Fruit fly (Drosophila melanogaster) whole organism, wandering third instar larva: ENCODE results near the gene brat.

Experiments
- Abd-B ChIP-seq: fragments of >200 bp; optimal IDR thresholded peaks from 2 replicates; lab custom pipeline; 2017; ENCODE audit warnings: missing biosample characterization, missing genetic modification characterization
- CG32264 ChIP-seq: fragments of 200-800 bp; sonication (Bioruptor generic); optimal IDR thresholded peaks from 2 replicates; lab custom pipeline; 2016; ENCODE audit warnings: missing biosample characterization, missing genetic modification characterization
- CG9705 ChIP-seq: fragments of 200-800 bp; sonication (Bioruptor generic); optimal IDR thresholded peaks from 2 replicates; lab custom pipeline; 2018; ENCODE audit warnings: missing biosample characterization, mild to moderate bottlenecking, missing genetic modification characterization
- CrebA ChIP-seq: fragments of 200-800 bp; sonication (Bioruptor generic); optimal IDR thresholded peaks from 2 replicates; lab custom pipeline; 2016; ENCODE audit warnings: missing biosample characterization, mild to moderate bottlenecking, missing genetic modification characterization, borderline replicate concordance
- Dfd ChIP-seq: fragments of >200 bp; optimal IDR thresholded peaks from 2 replicates; lab custom pipeline; 2017; ENCODE audit warnings: missing biosample characterization, missing genetic modification characterization
- Dif ChIP-seq: fragments of 200-275, 200-300 bp; sonication (Bioruptor generic); optimal IDR thresholded peaks from 2 replicates; lab custom pipeline; 2018; ENCODE audit warnings: missing biosample characterization, missing genetic modification characterization; ENCODE audit not compliant: partially characterized antibody
- GATAd ChIP-seq: sonication (Bioruptor generic); optimal IDR thresholded peaks from 2 replicates; lab custom pipeline; 2016; ENCODE audit warnings: missing biosample characterization, missing genetic modification characterization
- HLH106 ChIP-seq: fragments of 200-800 bp; optimal IDR thresholded peaks from 3 replicates; lab custom pipeline; 2019; ENCODE audit warnings: missing biosample characterization, mild to moderate bottlenecking, missing genetic modification characterization, moderate library complexity
- Hnf4 ChIP-seq: fragments of 200-800 bp; sonication (Bioruptor generic); optimal IDR thresholded peaks from 2 replicates; lab custom pipeline; 2016; ENCODE audit warnings: missing biosample characterization, mild to moderate bottlenecking, missing genetic modification characterization
- Hr78 ChIP-seq: fragments of >200 bp; optimal IDR thresholded peaks from 2 replicates; lab custom pipeline; 2017; ENCODE audit warnings: missing biosample characterization, missing genetic modification characterization
- Hr83 ChIP-seq: fragments of 200-300 bp; sonication (Bioruptor generic); optimal IDR thresholded peaks from 2 replicates; lab custom pipeline; 2016; ENCODE audit warnings: missing biosample characterization, mild to moderate bottlenecking, missing genetic modification characterization, moderate library complexity; ENCODE audit not compliant: poor library complexity, severe bottlenecking
- Jra ChIP-seq: sonication (Bioruptor generic); optimal IDR thresholded peaks from 2 replicates; lab custom pipeline; 2016; ENCODE audit warnings: missing biosample characterization, missing genetic modification characterization
- Mio ChIP-seq: sonication (Bioruptor generic); optimal IDR thresholded peaks from 2 replicates; lab custom pipeline; 2016; ENCODE audit warnings: missing biosample characterization, missing genetic modification characterization
- Myc ChIP-seq: fragments of >200 bp; optimal IDR thresholded peaks from 2 replicates; lab custom pipeline; 2017
- N ChIP-seq: fragments of >200 bp; optimal IDR thresholded peaks from 2 replicates; lab custom pipeline; 2018; ENCODE audit warnings: missing biosample characterization, missing external identifiers, missing genetic modification characterization
- OdsH ChIP-seq: fragments of 200-800 bp; sonication (Bioruptor generic); optimal IDR thresholded peaks from 2 replicates; lab custom pipeline; 2016; ENCODE audit warnings: missing biosample characterization, mild to moderate bottlenecking, missing genetic modification characterization
- Rel ChIP-seq, 2 experiments: fragments of 200-800 bp; sonication (Bioruptor generic) in 1 of 2; optimal IDR thresholded peaks; 2 replicates in 1 of 2; 3 replicates in 1 of 2; lab custom pipeline; 2016 to 2019; ENCODE audit warnings: mild to moderate bottlenecking in 2 of 2, missing biosample characterization in 2 of 2, missing genetic modification characterization in 2 of 2, moderate library complexity in 1 of 2
- Sp1 ChIP-seq: fragments of 200-800 bp; sonication (Bioruptor generic); optimal IDR thresholded peaks from 3 replicates; lab custom pipeline; 2019; ENCODE audit warnings: missing biosample characterization, mild to moderate bottlenecking, missing genetic modification characterization, moderate library complexity
- Vsx2 ChIP-seq: fragments of 200-300, 225-300 bp; sonication (Bioruptor generic); optimal IDR thresholded peaks from 2 replicates; lab custom pipeline; 2018; ENCODE audit warnings: missing biosample characterization, missing genetic modification characterization; ENCODE audit not compliant: partially characterized antibody
- br ChIP-seq: fragments of 200-800 bp; sonication (Bioruptor generic); optimal IDR thresholded peaks from 2 replicates; lab custom pipeline; 2016; ENCODE audit warnings: missing biosample characterization, missing genetic modification characterization
- brk ChIP-seq: fragments of 200-800 bp; sonication (Bioruptor generic); optimal IDR thresholded peaks from 2 replicates; lab custom pipeline; 2016; ENCODE audit warnings: missing biosample characterization, mild to moderate bottlenecking, missing genetic modification characterization
- dl ChIP-seq, 2 experiments: fragments of 175-275, 200-275 bp in 1 of 2; fragments of 200-275 bp in 1 of 2; sonication (Bioruptor generic); optimal IDR thresholded peaks; lab custom pipeline; 2018; ENCODE audit warnings: mild to moderate bottlenecking in 2 of 2, missing biosample characterization in 2 of 2, missing genetic modification characterization in 2 of 2, moderate library complexity in 2 of 2; ENCODE audit not compliant: partially characterized antibody in 2 of 2, insufficient read depth in 1 of 2
- dmrt93B ChIP-seq: fragments of 200-800 bp; sonication (Bioruptor generic); optimal IDR thresholded peaks from 2 replicates; lab custom pipeline; 2018; ENCODE audit warnings: missing biosample characterization, mild to moderate bottlenecking, missing genetic modification characterization
- dsf ChIP-seq: sonication (Bioruptor generic); optimal IDR thresholded peaks from 2 replicates; lab custom pipeline; 2016; ENCODE audit warnings: missing biosample characterization, missing genetic modification characterization, borderline replicate concordance
- ey ChIP-seq: fragments of 200-800 bp; sonication (Bioruptor generic); optimal IDR thresholded peaks from 2 replicates; lab custom pipeline; 2016; ENCODE audit warnings: missing biosample characterization, missing genetic modification characterization
- foxo ChIP-seq, 2 experiments: fragments of 200-800 bp; sonication (Bioruptor generic); optimal IDR thresholded peaks; 2 replicates in 1 of 2; 3 replicates in 1 of 2; lab custom pipeline; 2016 to 2017; ENCODE audit warnings: missing biosample characterization in 2 of 2, missing genetic modification characterization in 2 of 2
- fru ChIP-seq: fragments of 200-800 bp; sonication (Bioruptor generic); optimal IDR thresholded peaks from 3 replicates; lab custom pipeline; 2016; ENCODE audit warnings: missing biosample characterization, mild to moderate bottlenecking, missing genetic modification characterization
- h ChIP-seq: fragments of 200-800 bp; sonication (Bioruptor generic); optimal IDR thresholded peaks from 3 replicates; lab custom pipeline; 2016; ENCODE audit warnings: missing biosample characterization, mild to moderate bottlenecking, missing genetic modification characterization
- jim ChIP-seq: fragments of 175-275, 200-325 bp; sonication (Bioruptor generic); optimal IDR thresholded peaks from 2 replicates; lab custom pipeline; 2016; ENCODE audit warnings: missing biosample characterization, mild to moderate bottlenecking, missing genetic modification characterization
- lola ChIP-seq: fragments of >200 bp; optimal IDR thresholded peaks from 2 replicates; lab custom pipeline; 2017; ENCODE audit warnings: missing biosample characterization, missing genetic modification characterization
- pan ChIP-seq: fragments of >200 bp; optimal IDR thresholded peaks from 2 replicates; lab custom pipeline; 2017
- psq ChIP-seq: fragments of 200-800 bp; sonication (Bioruptor generic); optimal IDR thresholded peaks from 3 replicates; lab custom pipeline; 2017; ENCODE audit warnings: missing biosample characterization, mild to moderate bottlenecking, missing genetic modification characterization, moderate library complexity
- rgr ChIP-seq: fragments of 200-800 bp; sonication (Bioruptor generic); optimal IDR thresholded peaks from 3 replicates; lab custom pipeline; 2016; ENCODE audit warnings: missing biosample characterization, mild to moderate bottlenecking, missing genetic modification characterization
- sage ChIP-seq: fragments of 200-800 bp; sonication (Bioruptor generic); optimal IDR thresholded peaks from 2 replicates; lab custom pipeline; 2016; ENCODE audit warnings: missing biosample characterization, mild to moderate bottlenecking, missing genetic modification characterization
- sv ChIP-seq: fragments of 200-800 bp; sonication (Bioruptor generic); optimal IDR thresholded peaks from 3 replicates; lab custom pipeline; 2016; ENCODE audit warnings: missing biosample characterization, missing genetic modification characterization
- tai ChIP-seq: sonication (Bioruptor generic); optimal IDR thresholded peaks from 2 replicates; lab custom pipeline; 2016; ENCODE audit warnings: missing biosample characterization, missing genetic modification characterization
- usp ChIP-seq: fragments of >200 bp; optimal IDR thresholded peaks from 2 replicates; lab custom pipeline; 2017; ENCODE audit warnings: missing biosample characterization, missing genetic modification characterization
- woc ChIP-seq: sonication (Bioruptor generic); optimal IDR thresholded peaks from 2 replicates; lab custom pipeline; 2016; ENCODE audit warnings: missing biosample characterization, mild to moderate bottlenecking, missing genetic modification characterization

Gene brat

DNA sequence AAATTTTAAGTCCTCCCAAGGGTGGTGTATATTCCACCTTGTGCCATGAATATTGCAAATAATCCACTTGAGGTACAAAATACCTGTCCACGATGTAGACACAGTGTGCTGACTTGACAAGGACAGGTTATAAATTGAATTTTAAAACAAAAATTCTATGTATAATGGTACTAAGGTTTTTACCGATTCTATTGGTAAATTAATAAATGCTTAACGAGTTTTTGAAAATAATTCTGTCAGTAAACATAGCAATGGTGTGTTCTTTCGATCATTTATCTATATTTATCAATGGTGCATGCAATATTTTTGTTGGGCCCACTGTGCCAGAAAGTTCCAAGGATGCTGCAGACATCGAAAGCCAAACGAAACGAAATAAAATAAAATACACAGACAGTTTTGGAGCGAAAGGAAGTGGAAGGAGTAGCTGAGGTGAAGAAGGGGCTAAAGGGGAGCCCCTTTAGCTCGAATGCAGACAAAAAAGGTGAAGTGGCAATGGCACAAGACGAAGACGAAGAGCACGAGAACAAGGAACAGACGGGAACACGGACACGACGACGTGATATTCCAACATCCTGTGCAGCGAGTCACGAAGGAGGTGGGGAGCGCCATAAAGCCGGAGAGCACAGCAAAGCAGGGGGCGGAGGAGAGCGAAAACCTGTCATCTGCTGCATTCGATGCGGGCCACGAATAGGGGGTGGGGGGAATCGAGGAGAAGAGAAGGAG lies 2.5 kb downstream of the brat start (continued):
- TF ChIP-seq br (GFP tag; lab: Kevin White, UChicago) (peak; percentile 93), OdsH (GFP tag; lab: Kevin White, UChicago) (peak; percentile 83), fru (GFP tag; lab: Kevin White, UChicago) (peak; percentile 89), CG32264 (peak; percentile 60), CG9705 (GFP tag; lab: Kevin White, UChicago) (peak; percentile 39), Rel (GFP tag; optimal IDR thresholded peaks at IDR 0.05; lab: Kevin White, UChicago) (no peak), Rel (tag; optimal IDR thresholded peaks at IDR 0.05; lab: Kevin White, UChicago) (no peak)

DNA sequence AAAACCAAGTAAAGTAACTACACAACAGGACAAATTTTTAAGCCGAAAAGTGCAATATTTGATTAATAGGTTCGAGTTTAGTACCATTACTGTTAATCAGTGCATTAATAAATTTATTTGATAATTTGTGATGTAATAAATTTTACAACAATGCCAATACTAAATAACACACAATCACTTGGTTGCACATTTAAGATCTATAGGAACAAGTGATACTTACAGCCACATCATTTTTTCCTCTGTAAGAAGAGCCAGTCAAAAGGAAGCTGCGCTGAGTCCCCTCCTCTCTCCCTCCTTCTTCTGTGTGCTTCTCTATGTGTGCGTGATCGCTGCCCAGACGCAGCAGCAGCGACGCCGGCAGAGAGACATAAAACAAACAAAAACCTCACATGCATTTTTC lies 3.1 kb downstream of the brat start:
- peak; percentile 3 for TF ChIP-seq Dif
- peak; percentile 91 for TF ChIP-seq HLH106 (tag; lab: Kevin White, UChicago)
- TF ChIP-seq br (GFP tag; lab: Kevin White, UChicago): peak; percentile 88
- no peak for TF ChIP-seq N
- peak; percentile 100 for TF ChIP-seq psq (GFP tag; lab: Kevin White, UChicago)
- TF ChIP-seq foxo (GFP tag; optimal IDR thresholded peaks at IDR 0.05; lab: Kevin White, UChicago): peak in 1 of 2 experiments; percentile 88
- no peak for TF ChIP-seq Vsx2
- no peak for TF ChIP-seq Hr78 (GFP tag; lab: Kevin White, UChicago)
- TF ChIP-seq Hnf4: peak; percentile 77
- peak; percentile 87 for TF ChIP-seq dmrt93B
- peak; percentile 46 for TF ChIP-seq Rel (GFP tag; optimal IDR thresholded peaks at IDR 0.05; lab: Kevin White, UChicago)
- peak; percentile 46 for TF ChIP-seq Rel (tag; optimal IDR thresholded peaks at IDR 0.05; lab: Kevin White, UChicago)
- TF ChIP-seq rgr (GFP tag; lab: Kevin White, UChicago): peak; percentile 92
- TF ChIP-seq lola (GFP tag; lab: Kevin White, UChicago): no peak
- peak; percentile 59 for TF ChIP-seq Jra (GFP tag; lab: Kevin White, UChicago)
- no peak for TF ChIP-seq Hr83
- peak; percentile 79 for TF ChIP-seq sage (GFP tag; lab: Kevin White, UChicago)
- no peak for TF ChIP-seq jim (GFP tag; lab: Kevin White, UChicago)
- peak; percentile 96 for TF ChIP-seq fru (GFP tag; lab: Kevin White, UChicago)
- peak; percentile 70 for TF ChIP-seq brk (GFP tag; lab: Kevin White, UChicago)
- peak in 1 of 2 experiments; percentile 3 for TF ChIP-seq dl (GFP tag; optimal IDR thresholded peaks at IDR 0.05; lab: Kevin White, UChicago; ENCODE audit: insufficient read depth in 1 of 2, partially characterized antibody in 2 of 2)
- peak; percentile 52 for TF ChIP-seq CG32264
- TF ChIP-seq Dfd: peak; percentile 78
- TF ChIP-seq woc: peak; percentile 91
- TF ChIP-seq Mio (GFP tag; lab: Kevin White, UChicago): peak; percentile 29
- TF ChIP-seq h (GFP tag; lab: Kevin White, UChicago): peak; percentile 95
- TF ChIP-seq GATAd (GFP tag; lab: Kevin White, UChicago): no peak
- peak; percentile 55 for TF ChIP-seq tai (GFP tag; lab: Kevin White, UChicago)
- TF ChIP-seq CrebA (GFP tag; lab: Kevin White, UChicago): no peak
- no peak for TF ChIP-seq usp (GFP tag; lab: Kevin White, UChicago)
- TF ChIP-seq Sp1 (GFP tag; lab: Kevin White, UChicago): peak; percentile 66
- TF ChIP-seq sv (GFP tag; lab: Kevin White, UChicago): no peak
- peak; percentile 81 for TF ChIP-seq CG9705 (GFP tag; lab: Kevin White, UChicago)
- TF ChIP-seq Myc: no peak
- TF ChIP-seq dsf (GFP tag; lab: Kevin White, UChicago): no peak
- TF ChIP-seq ey (GFP tag; lab: Kevin White, UChicago): peak; percentile 93
- no peak for TF ChIP-seq Abd-B (GFP tag; lab: Kevin White, UChicago)
- peak; percentile 94 for TF ChIP-seq OdsH (GFP tag; lab: Kevin White, UChicago)
- TF ChIP-seq pan (lab: Kevin White, UChicago): no peak
- TF ChIP-seq, all 38 proteins: peak for 24
